Worm (Caenorhabditis elegans) whole organism, young adult: Measurements from ENCODE around the gene C44C10.10.
A peak's percentile ranks its signal among the peaks of the same experiment; 100 is the strongest.

Experiments
- B0261.1 ChIP-seq: sonication (generic microtip); optimal IDR thresholded peaks from 2 replicates; lab custom pipeline; 2016; ENCODE audit warnings: mild to moderate bottlenecking, missing genetic modification characterization, moderate library complexity, missing compliant biosample characterization
- F10E7.11 ChIP-seq: sonication (generic microtip); optimal IDR thresholded peaks from 2 replicates; lab custom pipeline; 2017; ENCODE audit warnings: mild to moderate bottlenecking, missing genetic modification characterization, moderate library complexity, missing compliant biosample characterization
- F55B11.4 ChIP-seq: sonication (generic microtip); optimal IDR thresholded peaks from 2 replicates; lab custom pipeline; 2016; ENCODE audit warnings: missing compliant biosample characterization, missing genetic modification characterization, borderline replicate concordance; ENCODE audit not compliant: insufficient read depth
- F57A8.1 ChIP-seq: fragments of 200-800 bp; sonication (Bioruptor generic); optimal IDR thresholded peaks from 2 replicates; lab custom pipeline; 2018; ENCODE audit warnings: mild to moderate bottlenecking, missing genetic modification characterization, moderate library complexity, missing compliant biosample characterization
- Y53F4B.3 ChIP-seq: fragments of 200-800 bp; sonication (Bioruptor generic); IDR thresholded peaks from 2 replicates; pipeline ENCODE4 v1.3.6; 2022; ENCODE audit warnings: missing genetic modification reagents, missing genetic modification characterization, missing compliant biosample characterization
- Y56A3A.18 ChIP-seq: fragments of 200-800 bp; sonication (Bioruptor generic); IDR thresholded peaks from 2 replicates; pipeline ENCODE4 v1.3.6; 2022; ENCODE audit warnings: missing genetic modification reagents, missing genetic modification characterization, missing compliant biosample characterization
- Y79H2A.3 ChIP-seq: fragments of 200-800 bp; sonication (Bioruptor generic); conservative IDR thresholded peaks from 2 replicates; pipeline ENCODE4 v1.3.6; 2022; ENCODE audit warnings: missing genetic modification reagents, missing genetic modification characterization, missing compliant biosample characterization
- Y95B8A.8 ChIP-seq: fragments of 200-800 bp; sonication (Bioruptor generic); IDR thresholded peaks from 2 replicates; pipeline ENCODE4 v1.3.6; 2022; ENCODE audit warnings: missing genetic modification reagents, missing genetic modification characterization, missing compliant biosample characterization
- ZK185.1 ChIP-seq: sonication (generic microtip); optimal IDR thresholded peaks from 2 replicates; lab custom pipeline; 2016; ENCODE audit warnings: mild to moderate bottlenecking, missing genetic modification characterization, missing compliant biosample characterization; ENCODE audit not compliant: poor library complexity, severe bottlenecking
- ama-1 ChIP-seq, 3 experiments: fragments of 150-350 bp in 1 of 3; sonication (generic microtip) in 2 of 3; optimal IDR thresholded peaks; 2 replicates each; lab custom pipeline; 2014 to 2018; ENCODE audit warnings: missing biosample characterization in 2 of 3, missing genetic modification characterization in 2 of 3, missing genetic modification reagents in 2 of 3
- aptf-3 ChIP-seq: fragments of 200-800 bp; sonication (Bioruptor generic); IDR thresholded peaks from 2 replicates; pipeline ENCODE4 v1.3.6; 2022; ENCODE audit warnings: missing genetic modification characterization, missing compliant biosample characterization
- atf-7 ChIP-seq: sonication (generic microtip); optimal IDR thresholded peaks from 2 replicates; lab custom pipeline; 2017; ENCODE audit warnings: mild to moderate bottlenecking, missing genetic modification characterization, missing compliant biosample characterization
- cebp-1 ChIP-seq, 2 experiments: fragments of 200-800 bp in 1 of 2; sonication (Bioruptor generic) in 1 of 2; sonication (generic microtip) in 1 of 2; IDR thresholded peaks in 1 of 2; optimal IDR thresholded peaks in 1 of 2; 2 replicates each; pipeline versions ENCODE4 v1.3.6 to Lab custom; 2017 to 2022; ENCODE audit warnings: missing compliant biosample characterization in 2 of 2, missing genetic modification characterization in 2 of 2, mild to moderate bottlenecking in 1 of 2, missing genetic modification reagents in 1 of 2, moderate library complexity in 1 of 2
- ceh-27 ChIP-seq: fragments of 200-800 bp; sonication (Bioruptor generic); optimal IDR thresholded peaks from 2 replicates; lab custom pipeline; 2018; ENCODE audit warnings: mild to moderate bottlenecking, missing genetic modification characterization, moderate library complexity, missing compliant biosample characterization
- chd-7 ChIP-seq: sonication (generic microtip); optimal IDR thresholded peaks from 2 replicates; lab custom pipeline; 2016; ENCODE audit warnings: mild to moderate bottlenecking, missing genetic modification characterization, moderate library complexity, missing compliant biosample characterization
- dpff-1 ChIP-seq: sonication (generic microtip); optimal IDR thresholded peaks from 2 replicates; lab custom pipeline; 2017; ENCODE audit warnings: mild to moderate bottlenecking, missing genetic modification characterization, missing compliant biosample characterization
- egl-44 ChIP-seq: fragments of 200-800 bp; sonication (Bioruptor generic); IDR thresholded peaks from 2 replicates; pipeline ENCODE4 v1.3.6; 2022; ENCODE audit warnings: missing genetic modification reagents, missing genetic modification characterization, missing compliant biosample characterization
- egrh-3 ChIP-seq: fragments of 200-800 bp; sonication (Bioruptor generic); IDR thresholded peaks from 2 replicates; pipeline ENCODE4 v1.3.6; 2022; ENCODE audit warnings: missing genetic modification reagents, missing genetic modification characterization, missing compliant biosample characterization
- ets-4 ChIP-seq: fragments of 200-800 bp; sonication (Bioruptor generic); optimal IDR thresholded peaks from 2 replicates; lab custom pipeline; 2018; ENCODE audit warnings: mild to moderate bottlenecking, missing genetic modification characterization, missing compliant biosample characterization
- fkh-3 ChIP-seq: sonication (generic microtip); optimal IDR thresholded peaks from 2 replicates; lab custom pipeline; 2016; ENCODE audit warnings: mild to moderate bottlenecking, missing genetic modification characterization, missing compliant biosample characterization
- gei-17 ChIP-seq: fragments of 200-800 bp; sonication (Bioruptor generic); optimal IDR thresholded peaks from 2 replicates; lab custom pipeline; 2018; ENCODE audit warnings: mild to moderate bottlenecking, missing genetic modification characterization, missing compliant biosample characterization
- him-1 ChIP-seq: sonication (generic microtip); optimal IDR thresholded peaks from 2 replicates; lab custom pipeline; 2016; ENCODE audit warnings: missing genotype, missing genetic modification reagents, missing genetic modification characterization, missing compliant biosample characterization
- hlh-12 ChIP-seq: sonication (generic microtip); optimal IDR thresholded peaks from 2 replicates; lab custom pipeline; 2016; ENCODE audit warnings: missing genetic modification characterization, missing compliant biosample characterization
- hmg-20 ChIP-seq: fragments of 200-800 bp; sonication (Bioruptor generic); IDR thresholded peaks from 2 replicates; pipeline ENCODE4 v1.3.6; 2022; ENCODE audit warnings: missing genetic modification reagents, missing genetic modification characterization, missing compliant biosample characterization
- hsf-1 ChIP-seq: fragments of 200-800 bp; sonication (Bioruptor generic); IDR thresholded peaks from 2 replicates; pipeline ENCODE4 v1.3.6; 2022; ENCODE audit warnings: missing genetic modification reagents, missing genetic modification characterization, missing compliant biosample characterization
- let-526 ChIP-seq: fragments of 200-800 bp; sonication (Bioruptor generic); IDR thresholded peaks from 2 replicates; pipeline ENCODE4 v1.3.6; 2022; ENCODE audit warnings: missing genetic modification reagents, missing genetic modification characterization, missing compliant biosample characterization
- let-607 ChIP-seq, 2 experiments: fragments of 200-800 bp in 1 of 2; sonication (Bioruptor generic) in 1 of 2; sonication (generic microtip) in 1 of 2; optimal IDR thresholded peaks; 2 replicates each; lab custom pipeline; 2016 to 2018; ENCODE audit warnings: mild to moderate bottlenecking in 2 of 2, missing compliant biosample characterization in 2 of 2, missing genetic modification characterization in 2 of 2, moderate library complexity in 2 of 2, missing genotype in 1 of 2
- lin-35 ChIP-seq, 3 experiments: fragments of 150-350 bp in 2 of 3; sonication (generic microtip) in 1 of 3; optimal IDR thresholded peaks; 2 replicates each; lab custom pipeline; 2014 to 2018; ENCODE audit warnings: missing biosample characterization in 3 of 3, missing genetic modification characterization in 3 of 3, missing genetic modification reagents in 3 of 3
- lir-1 ChIP-seq: fragments of 200-800 bp; sonication (Bioruptor generic); conservative IDR thresholded peaks from 2 replicates; pipeline ENCODE4 v1.3.6; 2022; ENCODE audit warnings: missing genetic modification reagents, missing genetic modification characterization, missing compliant biosample characterization
- mel-28 ChIP-seq: sonication (generic microtip); optimal IDR thresholded peaks from 2 replicates; lab custom pipeline; 2016; ENCODE audit warnings: borderline replicate concordance, mild to moderate bottlenecking, missing genetic modification characterization, missing compliant biosample characterization
- nhr-179 ChIP-seq: sonication (generic microtip); optimal IDR thresholded peaks from 2 replicates; lab custom pipeline; 2016; ENCODE audit warnings: mild to moderate bottlenecking, missing genetic modification characterization, missing compliant biosample characterization
- nhr-80 ChIP-seq: sonication (generic microtip); optimal IDR thresholded peaks from 2 replicates; lab custom pipeline; 2016; ENCODE audit warnings: missing genetic modification characterization, missing compliant biosample characterization
- pha-4 ChIP-seq: fragments of 150-350 bp; sonication (generic microtip); optimal IDR thresholded peaks from 2 replicates; lab custom pipeline; 2014; ENCODE audit warnings: missing biosample characterization, missing genetic modification reagents, missing genetic modification characterization
- repo-1 ChIP-seq: sonication (generic microtip); optimal IDR thresholded peaks from 2 replicates; lab custom pipeline; 2017; ENCODE audit warnings: mild to moderate bottlenecking, missing genetic modification characterization, missing compliant biosample characterization
- sdz-38 ChIP-seq: sonication (generic microtip); optimal IDR thresholded peaks from 2 replicates; lab custom pipeline; 2016; ENCODE audit warnings: missing genotype, missing genetic modification characterization, missing compliant biosample characterization
- sea-2 ChIP-seq: fragments of 200-800 bp; sonication (Bioruptor generic); IDR thresholded peaks from 2 replicates; pipeline ENCODE4 v1.3.6; 2022; ENCODE audit warnings: missing genetic modification characterization, missing compliant biosample characterization
- unc-62 ChIP-seq: fragments of 150-350 bp; optimal IDR thresholded peaks from 2 replicates; lab custom pipeline; 2014; ENCODE audit warnings: missing biosample characterization, missing genetic modification reagents, missing genetic modification characterization
- ztf-6 ChIP-seq: fragments of 200-800 bp; sonication (Bioruptor generic); IDR thresholded peaks from 2 replicates; pipeline ENCODE4 v1.3.6; 2022; ENCODE audit warnings: missing genetic modification reagents, missing genetic modification characterization, missing compliant biosample characterization

The C44C10.10 gene

DNA sequence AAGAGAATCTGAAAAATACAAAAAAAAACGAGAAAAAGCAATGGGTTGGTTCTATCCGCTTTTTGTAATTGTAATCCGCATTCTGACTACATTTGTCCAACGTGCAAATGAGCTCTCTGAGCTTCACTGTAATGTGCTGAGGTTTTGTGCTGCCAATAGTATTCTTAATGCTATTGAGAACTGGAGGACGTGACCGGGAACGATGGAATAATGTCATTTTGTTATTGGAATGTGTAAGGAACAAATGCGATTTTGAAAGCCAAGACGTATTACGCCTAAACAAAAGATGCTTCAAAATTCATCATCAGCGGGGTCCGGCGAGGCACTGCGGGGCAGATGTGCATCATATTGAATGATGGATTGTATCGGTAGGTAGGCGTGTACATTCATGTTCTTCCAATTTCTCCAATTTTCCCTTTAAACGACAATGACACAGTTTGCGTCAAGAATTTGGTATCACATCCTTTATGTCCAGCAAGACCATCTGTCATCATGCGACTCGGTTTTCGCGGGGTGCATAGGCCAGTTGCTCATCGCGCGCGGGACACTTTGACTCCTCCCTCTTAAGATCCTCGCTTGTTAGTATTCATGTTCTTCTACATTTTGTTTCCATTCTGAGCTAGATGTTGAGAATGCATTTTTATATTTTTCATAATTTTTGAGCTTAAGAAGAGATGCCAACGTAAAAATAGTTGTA, 16.9 kb upstream of the C44C10.10 start (continued):
- no peak for TF ChIP-seq fkh-3 (tag; lab: Kevin White, UChicago)
- TF ChIP-seq ceh-27 = no peak
- TF ChIP-seq hlh-12 = no peak

DNA sequence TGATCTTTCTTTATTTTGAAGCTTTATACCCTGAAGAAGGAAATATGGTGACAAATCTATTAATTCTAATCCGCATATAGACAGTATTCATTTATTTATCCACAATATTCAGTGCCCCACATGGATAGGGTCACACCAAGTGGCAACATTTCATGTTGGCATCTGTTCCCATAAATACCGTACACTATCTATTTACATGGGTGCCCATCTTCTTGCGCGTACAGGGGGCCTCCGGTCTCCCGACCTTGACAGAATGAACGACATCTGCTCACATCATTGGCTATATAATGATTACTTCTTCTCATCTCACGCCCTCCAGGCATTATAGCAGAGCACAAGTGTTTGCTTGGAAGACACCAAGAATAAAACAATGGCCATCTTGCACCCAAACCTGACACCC, 14.5 kb upstream of the C44C10.10 start:
- no peak for TF ChIP-seq ZK185.1 (tag; lab: Kevin White, UChicago)
- no peak for TF ChIP-seq F57A8.1 (GFP tag; lab: Kevin White, UChicago)
- TF ChIP-seq ztf-6 (GFP tag; lab: Robert Waterston, UW) = no peak

DNA sequence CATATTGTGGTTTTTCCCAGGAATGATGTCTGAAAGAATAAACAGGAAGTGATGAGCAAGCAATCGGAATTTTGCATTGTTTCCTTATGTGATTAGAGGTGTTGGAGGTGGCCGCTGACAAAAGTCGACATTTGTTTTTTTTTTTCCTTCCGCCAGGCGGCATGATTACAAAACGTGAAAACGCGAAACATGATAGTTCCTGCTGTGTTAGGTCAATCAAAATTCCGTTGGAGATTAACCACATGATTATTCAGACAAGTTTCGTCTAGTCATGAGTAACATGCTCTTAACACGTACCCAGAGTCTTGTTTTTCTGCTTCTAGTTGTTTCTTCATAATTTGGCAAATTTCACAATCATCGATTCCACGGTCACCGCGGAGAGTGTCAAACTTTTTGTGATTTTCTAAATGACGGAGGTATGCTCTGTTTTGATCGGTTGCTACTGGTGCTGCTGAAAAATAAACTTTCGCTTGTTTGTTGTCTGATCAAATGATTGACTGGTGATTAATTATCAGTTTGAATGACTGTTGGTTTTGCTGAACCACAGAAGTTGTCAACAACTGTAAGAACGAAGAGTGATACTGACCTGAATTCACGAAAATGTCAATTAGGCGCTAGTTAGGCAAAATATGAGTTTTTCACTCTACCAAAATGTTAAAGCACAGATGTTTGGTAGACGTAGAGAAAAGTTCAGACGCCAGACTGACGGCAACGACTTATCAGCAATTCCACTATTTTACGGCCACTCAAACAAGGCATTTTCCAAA, 10.7 kb upstream of the C44C10.10 start:
- no peak for TF ChIP-seq F10E7.11 (tag; lab: Kevin White, UChicago)
- TF ChIP-seq Y56A3A.18 (GFP tag; lab: Robert Waterston, UW) = no peak
- peak; percentile 24 for TF ChIP-seq ZK185.1 (tag; lab: Kevin White, UChicago)
- TF ChIP-seq Y53F4B.3 (GFP tag; lab: Robert Waterston, UW) = no peak
- TF ChIP-seq repo-1 (tag; lab: Kevin White, UChicago) = no peak
- TF ChIP-seq lin-35 (GFP tag; optimal IDR thresholded peaks at IDR 0.05; lab: Kevin White, UChicago) = no peak
- no peak for TF ChIP-seq Y95B8A.8 (GFP tag; lab: Robert Waterston, UW)
- TF ChIP-seq mel-28 (tag; lab: Kevin White, UChicago) = no peak
- no peak for TF ChIP-seq Y79H2A.3
- TF ChIP-seq sdz-38 (tag; lab: Kevin White, UChicago) = no peak
- TF ChIP-seq nhr-179 (tag; lab: Kevin White, UChicago) = no peak
- TF ChIP-seq ztf-6 (GFP tag; lab: Robert Waterston, UW) = no peak
- no peak for TF ChIP-seq lir-1 (GFP tag; lab: Robert Waterston, UW)
- no peak for TF ChIP-seq let-526 (GFP tag; lab: Robert Waterston, UW)
- no peak for TF ChIP-seq hsf-1
- TF ChIP-seq hmg-20 (GFP tag; lab: Robert Waterston, UW) = no peak
- TF ChIP-seq him-1 (tag; lab: Kevin White, UChicago) = no peak
- TF ChIP-seq F55B11.4 (tag; lab: Kevin White, UChicago) = no peak
- TF ChIP-seq gei-17 (GFP tag; lab: Kevin White, UChicago) = no peak
- peak; percentile 89 for TF ChIP-seq nhr-80 (tag; lab: Kevin White, UChicago)
- TF ChIP-seq cebp-1 (GFP tag; IDR thresholded peaks at IDR 0.05; lab: Robert Waterston, UW) = peak; percentile 25; the same call in 1 of the 2 replicates
- TF ChIP-seq cebp-1 (tag; optimal IDR thresholded peaks at IDR 0.05; lab: Kevin White, UChicago) = peak; percentile 64
- no peak for TF ChIP-seq dpff-1 (tag; lab: Kevin White, UChicago)
- TF ChIP-seq aptf-3 = no peak
- TF ChIP-seq unc-62 (GFP tag; lab: Kevin White, UChicago) = peak; percentile 19
- TF ChIP-seq chd-7 (tag; lab: Kevin White, UChicago) = no peak
- TF ChIP-seq pha-4 (tag; lab: Kevin White, UChicago) = peak; percentile 59
- TF ChIP-seq ama-1 (optimal IDR thresholded peaks at IDR 0.05; lab: Kevin White, UChicago) = no peak
- no peak for TF ChIP-seq ama-1 (GFP tag; optimal IDR thresholded peaks at IDR 0.05; lab: Kevin White, UChicago)
- no peak for TF ChIP-seq fkh-3 (tag; lab: Kevin White, UChicago)
- TF ChIP-seq B0261.1 (tag; lab: Kevin White, UChicago) = no peak
- peak; percentile 4 for TF ChIP-seq ets-4
- no peak for TF ChIP-seq egl-44 (GFP tag; lab: Robert Waterston, UW)
- TF ChIP-seq atf-7 (tag; lab: Kevin White, UChicago) = peak; percentile 45
- TF ChIP-seq egrh-3 (GFP tag; lab: Robert Waterston, UW) = no peak
- peak; percentile 30 to 48 for TF ChIP-seq let-607 (tag; optimal IDR thresholded peaks at IDR 0.05; lab: Kevin White, UChicago)
- no peak for TF ChIP-seq sea-2 (GFP tag; lab: Robert Waterston, UW)
